Fruit fly (Drosophila melanogaster): ENCODE results near the gene drd.

drd gene

DNA sequence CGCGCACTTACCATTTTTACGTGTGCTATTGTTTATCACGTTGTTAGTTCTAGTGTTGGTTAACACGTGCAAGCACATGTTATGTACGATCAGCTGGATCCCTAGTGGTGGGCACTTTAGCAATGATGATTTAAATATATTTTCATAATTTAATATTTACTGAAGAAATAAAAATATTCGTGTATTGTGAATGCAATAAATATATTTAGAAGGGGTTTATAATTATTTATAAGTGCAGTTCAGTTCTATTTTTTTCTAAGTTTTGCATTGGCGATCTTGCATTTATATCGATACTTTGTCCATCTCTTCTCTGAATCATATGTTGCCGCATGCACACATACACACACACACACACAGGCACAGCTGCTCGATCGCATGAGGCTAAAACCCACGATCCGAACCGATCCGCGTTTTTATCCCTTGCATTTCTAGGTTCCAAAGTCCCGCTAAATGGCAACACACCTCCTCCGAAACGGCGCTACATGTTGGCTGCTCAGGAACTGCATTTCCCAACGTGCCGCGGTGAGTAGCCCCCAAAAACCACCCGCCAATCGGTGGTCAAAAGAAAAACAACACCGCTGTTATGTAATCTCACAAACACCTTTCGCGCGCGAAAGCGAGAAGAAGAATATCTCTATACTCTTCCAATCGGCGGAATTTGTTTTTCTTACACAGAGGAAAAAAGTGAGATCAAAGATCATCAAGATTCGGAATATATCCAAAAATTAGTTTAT is 39.6 kb upstream of the drd start, which contains the start of the genes CG15027 and Dbct (continued):
- TF ChIP-seq CG7372 (GFP tag; IDR thresholded peaks at IDR 0.05) (peak; percentile 74), Bgb (GFP tag; IDR thresholded peaks at IDR 0.05; ENCODE audit: partially characterized antibody) (peak; percentile 40; the same call in 1 of the 2 replicates), CG8944 (GFP tag; optimal IDR thresholded peaks at IDR 0.05) (no peak), Six4 (GFP tag; optimal IDR thresholded peaks at IDR 0.05) (peak; percentile 53), CG17328 (GFP tag; IDR thresholded peaks at IDR 0.05) (peak; percentile 66), B-H1 (GFP tag; IDR thresholded peaks at IDR 0.05) (peak; percentile 60), Bdp1 (GFP tag; optimal IDR thresholded peaks at IDR 0.05) (no peak), ci (GFP tag; IDR thresholded peaks at IDR 0.05) (peak; percentile 71; the same call in 2 of the 3 replicates), hth (optimal IDR thresholded peaks at IDR 0.05) (no peak), Hr78 (GFP tag; optimal IDR thresholded peaks at IDR 0.05) (no peak), CG11723 (GFP tag; optimal IDR thresholded peaks at IDR 0.05) (peak; percentile 32), zen (tag; optimal IDR thresholded peaks at IDR 0.05) (peak; percentile 57), fd64A (GFP tag; optimal IDR thresholded peaks at IDR 0.05) (no peak), trem (tag; optimal IDR thresholded peaks at IDR 0.05) (peak; percentile 76), ham (GFP tag; IDR thresholded peaks at IDR 0.05) (no peak), vfl (GFP tag; optimal IDR thresholded peaks at IDR 0.05) (peak; percentile 35), Nf-YA (GFP tag; IDR thresholded peaks at IDR 0.05) (peak; percentile 18; the same call in 1 of the 2 replicates), Dek (tag; optimal IDR thresholded peaks at IDR 0.05) (peak; percentile 46), p53 (GFP tag; optimal IDR thresholded peaks at IDR 0.05) (no peak), en (GFP tag; optimal IDR thresholded peaks at IDR 0.05) (no peak), emc (GFP tag; optimal IDR thresholded peaks at IDR 0.05) (no peak), repo (GFP tag; optimal IDR thresholded peaks at IDR 0.05) (no peak), knrl (GFP tag; IDR thresholded peaks at IDR 0.05; ENCODE audit: partially characterized antibody) (peak; percentile 81), CG9797 (GFP tag; optimal IDR thresholded peaks at IDR 0.05) (no peak), Oli (tag; optimal IDR thresholded peaks at IDR 0.05) (peak; percentile 61), ab (GFP tag; optimal IDR thresholded peaks at IDR 0.05) (no peak), nau (GFP tag; optimal IDR thresholded peaks at IDR 0.05) (peak; percentile 13), Antp (GFP tag; optimal IDR thresholded peaks at IDR 0.05) (no peak), NC2α (GFP tag; optimal IDR thresholded peaks at IDR 0.05) (no peak), CG3838 (GFP tag; optimal IDR thresholded peaks at IDR 0.05) (no peak), mam (GFP tag; optimal IDR thresholded peaks at IDR 0.05) (peak; percentile 5), CG1024 (GFP tag; IDR thresholded peaks at IDR 0.05) (peak; percentile 48; the same call in 1 of the 2 replicates), gt (GFP tag; IDR thresholded peaks at IDR 0.05) (peak; percentile 41; the same call in 1 of the 2 replicates), chn (GFP tag; optimal IDR thresholded peaks at IDR 0.05) (no peak), CG15514 (GFP tag; optimal IDR thresholded peaks at IDR 0.05) (peak; percentile 33), H15 (GFP tag; IDR thresholded peaks at IDR 0.05) (0 out of 3 replicates have a peak, but pooled peaks have one; percentile 43), scrt (GFP tag; optimal IDR thresholded peaks at IDR 0.05) (peak; percentile 5), sna (GFP tag; IDR thresholded peaks at IDR 0.05; ENCODE audit: partially characterized antibody) (peak; percentile 80), cato (GFP tag; optimal IDR thresholded peaks at IDR 0.05; ENCODE audit: borderline replicate concordance) (peak; percentile 2), Kr (GFP tag; optimal IDR thresholded peaks at IDR 0.05) (no peak), CG4328 (GFP tag; optimal IDR thresholded peaks at IDR 0.05) (peak; percentile 70), Atf6 (GFP tag; IDR thresholded peaks at IDR 0.05) (peak; percentile 49), H2.0 (GFP tag; IDR thresholded peaks at IDR 0.05) (peak; percentile 32; the same call in 1 of the 2 replicates), CG7987 (GFP tag; optimal IDR thresholded peaks at IDR 0.05) (no peak), zf30C (GFP tag; optimal IDR thresholded peaks at IDR 0.05) (peak; percentile 89), CG34224 (GFP tag; IDR thresholded peaks at IDR 0.05; ENCODE audit: partially characterized antibody) (peak; percentile 73; the same call in 2 of the 3 replicates), exex (tag; optimal IDR thresholded peaks at IDR 0.05) (peak; percentile 42), CG18476 (GFP tag; optimal IDR thresholded peaks at IDR 0.05) (no peak), CG3847 (GFP tag; IDR thresholded peaks at IDR 0.05) (peak; percentile 71)
